Fruit fly (Drosophila melanogaster) Kc167 (cell line): ENCODE data around the gene CG10336.

ENCODE experiments used
- Myc ChIP-seq: fragments of >200 bp; optimal IDR thresholded peaks from 2 replicates; lab custom pipeline; 2017; ENCODE audit warnings: missing external identifiers
- Sin3A ChIP-seq: fragments of >200 bp; optimal IDR thresholded peaks from 2 replicates; lab custom pipeline; 2018; ENCODE audit warnings: missing external identifiers
- h ChIP-seq: fragments of >200 bp; optimal IDR thresholded peaks from 3 replicates; lab custom pipeline; 2018; ENCODE audit warnings: missing external identifiers
- insv ChIP-seq: fragments of >200 bp; optimal IDR thresholded peaks from 3 replicates; lab custom pipeline; 2018; ENCODE audit warnings: missing external identifiers
- psq ChIP-seq: fragments of >200 bp; optimal IDR thresholded peaks from 2 replicates; lab custom pipeline; 2017; ENCODE audit warnings: missing external identifiers
- ttk ChIP-seq: sonication (Bioruptor generic); optimal IDR thresholded peaks from 2 replicates; lab custom pipeline; 2017; ENCODE audit warnings: missing external identifiers

Gene CG10336

DNA sequence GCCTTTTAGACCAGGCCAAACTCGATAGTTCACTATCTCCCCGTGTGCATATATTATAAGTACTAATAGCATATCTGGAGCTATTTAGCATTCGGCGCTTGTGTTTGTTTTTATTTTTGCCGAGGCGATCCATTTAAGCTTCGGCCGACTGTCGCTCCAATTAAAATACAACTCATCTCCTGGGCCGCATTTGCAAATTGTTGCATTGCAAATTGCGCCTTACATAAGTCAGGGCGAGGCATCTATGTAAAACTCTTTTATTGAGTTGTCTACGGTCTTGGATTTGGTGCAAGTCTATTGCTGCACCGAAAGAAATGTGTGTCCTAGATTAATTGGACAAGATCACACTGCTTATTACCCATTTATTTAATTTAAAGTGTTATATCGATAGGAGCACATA lies 38.7 kb downstream of the CG10336 start:
- TF ChIP-seq ttk (lab: Kevin White, UChicago) (no peak), Sin3A (lab: Kevin White, UChicago) (no peak), insv (lab: Kevin White, UChicago) (no peak), Myc (lab: Kevin White, UChicago) (no peak), psq (lab: Kevin White, UChicago) (no peak), h (lab: Kevin White, UChicago) (no peak)

DNA sequence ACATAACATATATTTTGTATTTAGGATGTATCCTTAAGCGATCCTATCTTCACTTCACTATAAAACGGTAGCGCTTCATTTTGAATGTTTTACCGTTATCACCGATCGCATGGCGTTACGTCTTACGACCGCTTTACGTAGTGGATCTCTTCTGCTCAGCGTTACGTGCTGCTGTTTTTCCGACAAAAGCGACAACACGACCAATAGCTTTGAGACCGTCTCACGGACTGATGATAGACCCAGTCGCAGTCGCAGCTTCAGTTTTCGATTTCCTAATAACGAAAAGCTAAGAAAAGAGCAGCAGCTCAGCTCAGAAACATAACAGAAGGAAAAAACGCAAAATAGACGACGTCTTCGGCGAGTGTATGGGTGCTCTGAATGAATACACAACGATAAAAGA lies 43.0 kb downstream of the CG10336 start, which contains the start of gene CG10348:
Gene CG10348 (minus strand): TSS at position 234 of the 400 bp plus-strand sequence.
- TF ChIP-seq Sin3A (lab: Kevin White, UChicago) (no peak), insv (lab: Kevin White, UChicago) (no peak), Myc (lab: Kevin White, UChicago) (no peak), h (lab: Kevin White, UChicago) (no peak), psq (lab: Kevin White, UChicago) (no peak), ttk (lab: Kevin White, UChicago) (no peak)

DNA sequence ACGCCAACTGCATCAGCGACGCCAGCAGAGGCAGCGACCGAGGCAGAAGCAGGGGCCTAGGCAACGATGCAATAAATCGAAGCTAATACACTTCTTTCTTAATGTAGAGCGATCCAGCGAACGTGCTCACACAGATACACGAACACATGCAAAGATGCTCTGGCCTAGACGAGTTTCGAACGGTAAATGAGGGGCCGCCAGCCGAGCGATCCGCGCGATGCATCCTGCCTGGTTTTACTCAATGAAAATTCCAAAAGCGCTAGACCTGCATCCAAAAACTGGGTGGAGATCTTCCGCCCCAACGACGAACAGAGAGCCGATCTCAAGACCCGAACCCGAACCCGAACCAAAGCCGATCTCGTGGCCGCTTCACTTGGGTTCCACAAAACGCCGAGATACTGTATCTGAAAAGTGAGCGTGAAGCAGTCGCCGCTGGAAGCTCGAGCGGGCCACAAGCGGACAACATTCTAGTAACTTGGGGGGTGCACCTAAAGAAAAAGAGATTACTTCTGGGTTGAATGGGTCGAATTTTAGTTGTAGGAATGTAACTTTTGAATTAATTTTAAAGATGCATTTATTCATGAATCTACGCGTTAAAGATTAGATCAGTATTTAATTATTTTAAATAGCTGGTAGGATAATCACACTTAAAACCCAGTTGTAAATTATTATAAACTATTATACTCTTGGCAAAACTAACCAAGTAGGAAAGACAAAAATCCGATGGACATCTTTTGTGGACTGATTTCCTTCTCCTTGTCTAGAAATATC lies 43.6 kb downstream of the CG10336 start:
- TF ChIP-seq ttk (lab: Kevin White, UChicago) (no peak), psq (lab: Kevin White, UChicago) (no peak), insv (lab: Kevin White, UChicago) (no peak), Myc (lab: Kevin White, UChicago) (no peak), Sin3A (lab: Kevin White, UChicago) (no peak), h (lab: Kevin White, UChicago) (no peak)

DNA sequence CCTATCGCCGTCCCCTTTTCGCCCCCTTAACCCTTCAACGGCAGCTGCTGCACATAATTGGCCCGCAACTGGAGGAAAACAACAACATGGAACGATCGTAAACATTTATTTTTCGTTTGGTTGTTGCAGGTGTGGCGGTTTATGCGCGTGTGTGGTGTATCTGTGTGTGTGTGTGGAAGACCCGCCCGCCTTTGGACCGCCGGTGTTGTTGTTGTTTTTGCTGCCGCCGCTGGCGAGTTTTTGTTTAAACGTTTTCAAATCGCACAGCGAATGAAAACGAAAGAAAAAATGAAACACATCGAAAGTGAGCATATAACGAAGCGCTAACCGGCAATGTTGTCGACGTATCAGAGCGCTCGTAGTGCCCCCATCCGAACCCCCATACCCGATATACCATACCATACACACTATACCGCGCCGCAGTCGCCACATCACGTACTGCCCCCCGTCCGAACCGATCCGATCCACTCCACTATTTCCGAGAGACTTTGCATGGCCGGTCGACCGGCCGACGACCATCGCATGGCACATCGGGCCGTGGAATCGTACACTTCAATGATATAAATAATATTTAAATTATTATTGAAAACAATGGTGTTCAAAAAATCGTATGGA lies 46.3 kb downstream of the CG10336 start:
- TF ChIP-seq ttk (lab: Kevin White, UChicago), result no peak
- TF ChIP-seq psq (lab: Kevin White, UChicago), result no peak
- no peak for TF ChIP-seq insv (lab: Kevin White, UChicago)
- TF ChIP-seq h (lab: Kevin White, UChicago), result no peak
- TF ChIP-seq Myc (lab: Kevin White, UChicago), result no peak
- no peak for TF ChIP-seq Sin3A (lab: Kevin White, UChicago)

DNA sequence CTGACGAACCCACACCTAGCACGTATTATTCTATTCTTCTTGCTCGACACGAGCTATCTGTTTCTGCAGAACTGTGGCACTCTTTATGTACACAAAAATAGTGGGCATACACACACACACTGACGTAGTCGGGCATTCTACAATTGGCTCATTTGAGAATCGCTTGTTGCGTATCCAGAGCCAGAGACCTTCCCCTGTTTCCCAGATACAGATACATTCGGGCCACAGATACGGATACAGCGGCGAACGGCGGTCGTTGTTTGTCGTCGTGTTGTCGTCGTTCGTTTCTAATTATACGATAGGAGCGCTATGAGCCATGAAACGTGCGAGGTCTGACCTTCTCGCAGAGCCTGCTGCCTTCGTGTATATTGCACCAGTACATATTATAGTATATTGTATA lies 47.9 kb downstream of the CG10336 start:
- TF ChIP-seq psq (lab: Kevin White, UChicago), result no peak
- TF ChIP-seq h (lab: Kevin White, UChicago), result no peak
- TF ChIP-seq insv (lab: Kevin White, UChicago), result no peak
- TF ChIP-seq Sin3A (lab: Kevin White, UChicago), result no peak
- no peak for TF ChIP-seq Myc (lab: Kevin White, UChicago)
- TF ChIP-seq ttk (lab: Kevin White, UChicago), result no peak

DNA sequence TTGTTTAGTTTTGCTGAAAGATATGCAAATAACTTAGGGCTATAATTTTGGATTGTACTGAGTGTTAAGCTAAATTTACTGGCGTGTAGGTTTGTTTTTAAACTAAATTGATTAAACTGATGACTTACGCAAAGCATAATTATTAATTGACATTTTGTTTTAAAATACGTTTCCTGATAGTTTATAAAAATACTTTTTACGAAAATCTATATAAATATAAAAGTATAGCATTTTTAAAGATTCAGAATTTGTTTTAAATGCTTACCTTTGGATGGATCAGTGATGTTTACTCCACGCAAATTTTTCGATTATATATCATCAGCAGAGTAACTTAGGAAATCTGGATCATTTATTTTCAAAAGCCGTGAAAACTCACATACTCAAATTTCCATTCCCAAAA lies 50.7 kb downstream of the CG10336 start, which contains the start of the genes CG42752 and CG15167:
Gene CG42752 (minus strand): TSS at position 101 of the 400 bp plus-strand sequence.
Gene CG15167 (plus strand): TSS at position 349 of the 400 bp plus-strand sequence.
- TF ChIP-seq Sin3A (lab: Kevin White, UChicago) (no peak), ttk (lab: Kevin White, UChicago) (no peak), Myc (lab: Kevin White, UChicago) (no peak), insv (lab: Kevin White, UChicago) (no peak), h (lab: Kevin White, UChicago) (no peak)
